Fruit fly (Drosophila melanogaster) whole organism, prepupa: ENCODE data around the gene Hmr.

ENCODE experiments used
- Blimp-1 ChIP-seq: fragments of 200-800 bp; sonication (Bioruptor generic); optimal IDR thresholded peaks from 3 replicates; lab custom pipeline; 2017; ENCODE audit warnings: missing biosample characterization, missing genetic modification characterization, mild to moderate bottlenecking, moderate library complexity, missing genetic modification reagents
- CG10669 ChIP-seq: fragments of 200-800 bp; sonication (Bioruptor generic); optimal IDR thresholded peaks from 3 replicates; lab custom pipeline; 2018; ENCODE audit warnings: missing biosample characterization, mild to moderate bottlenecking, missing genetic modification characterization, moderate library complexity
- CG11902 ChIP-seq: fragments of 200-800 bp; sonication (Bioruptor generic); optimal IDR thresholded peaks from 3 replicates; lab custom pipeline; 2016; ENCODE audit warnings: missing biosample characterization, missing genetic modification characterization
- CG15336 ChIP-seq: fragments of 200-800 bp; sonication (Bioruptor generic); IDR thresholded peaks from 2 replicates; pipeline ENCODE4 v1.3.6; 2022; ENCODE audit warnings: missing biosample characterization, missing genetic modification characterization
- CG3032 ChIP-seq: fragments of 200-800 bp; optimal IDR thresholded peaks from 2 replicates; lab custom pipeline; 2019; ENCODE audit warnings: missing biosample characterization, mild to moderate bottlenecking, missing genetic modification characterization, moderate library complexity
- CG31627 ChIP-seq: fragments of 200-800 bp; sonication (Bioruptor generic); optimal IDR thresholded peaks from 3 replicates; lab custom pipeline; 2016; ENCODE audit warnings: missing biosample characterization, missing genetic modification characterization
- CG32006 ChIP-seq: fragments of 200-800 bp; sonication (Bioruptor generic); optimal IDR thresholded peaks from 3 replicates; lab custom pipeline; 2017; ENCODE audit warnings: missing biosample characterization, mild to moderate bottlenecking, missing genetic modification characterization
- CG34406 ChIP-seq: fragments of 200-800 bp; sonication (Bioruptor generic); optimal IDR thresholded peaks from 3 replicates; lab custom pipeline; 2016; ENCODE audit warnings: missing biosample characterization, missing genetic modification characterization
- CG3919 ChIP-seq: fragments of 200-800 bp; sonication (Bioruptor generic); optimal IDR thresholded peaks from 3 replicates; lab custom pipeline; 2016; ENCODE audit warnings: missing biosample characterization, missing genetic modification characterization
- CG6163 ChIP-seq: fragments of 200-800 bp; sonication (Bioruptor generic); IDR thresholded peaks from 3 replicates; pipeline ENCODE4 v1.3.6; 2022; ENCODE audit warnings: missing biosample characterization, missing genetic modification characterization
- CG6276 ChIP-seq: fragments of 200-800 bp; sonication (Bioruptor generic); optimal IDR thresholded peaks from 2 replicates; lab custom pipeline; 2017; ENCODE audit warnings: missing biosample characterization, mild to moderate bottlenecking, missing genetic modification characterization
- CG6792 ChIP-seq: fragments of 200-800 bp; sonication (Bioruptor generic); optimal IDR thresholded peaks from 3 replicates; lab custom pipeline; 2016; ENCODE audit warnings: missing biosample characterization, missing genetic modification characterization
- CG8119 ChIP-seq: fragments of 200-800 bp; sonication (Bioruptor generic); IDR thresholded peaks from 3 replicates; pipeline ENCODE4 v1.3.6; 2022; ENCODE audit warnings: missing biosample characterization, missing genetic modification characterization
- CG8632 ChIP-seq: fragments of 200-800 bp; sonication (Bioruptor generic); optimal IDR thresholded peaks from 3 replicates; lab custom pipeline; 2016; ENCODE audit warnings: missing biosample characterization, missing genetic modification characterization
- Eip75B ChIP-seq: fragments of 200-800 bp; sonication (Bioruptor generic); optimal IDR thresholded peaks from 3 replicates; lab custom pipeline; 2016; ENCODE audit warnings: missing biosample characterization, missing genetic modification characterization
- Eip78C ChIP-seq: fragments of 200-800 bp; sonication (Bioruptor generic); peaks from one replicate; lab custom pipeline; 2016; ENCODE audit warnings: missing biosample characterization, missing genetic modification characterization
- Eip93F ChIP-seq: fragments of 200-800 bp; sonication (Bioruptor generic); optimal IDR thresholded peaks from 2 replicates; lab custom pipeline; 2016; ENCODE audit warnings: missing biosample characterization, mild to moderate bottlenecking, missing genetic modification characterization
- Ets96B ChIP-seq: fragments of 200-800 bp; optimal IDR thresholded peaks from 2 replicates; lab custom pipeline; 2019; ENCODE audit warnings: missing biosample characterization, mild to moderate bottlenecking, missing genetic modification characterization, moderate library complexity
- Hr38 ChIP-seq: sonication (Bioruptor generic); optimal IDR thresholded peaks from 2 replicates; lab custom pipeline; 2016; ENCODE audit warnings: missing biosample characterization, missing genetic modification characterization
- Hr4 ChIP-seq: fragments of 200-800 bp; sonication (Bioruptor generic); optimal IDR thresholded peaks from 3 replicates; lab custom pipeline; 2016; ENCODE audit warnings: missing biosample characterization, missing genetic modification characterization
- Met ChIP-seq: fragments of 200-800 bp; sonication (Bioruptor generic); optimal IDR thresholded peaks from 3 replicates; lab custom pipeline; 2016; ENCODE audit warnings: missing biosample characterization, missing genetic modification characterization
- OdsH ChIP-seq: fragments of 200-800 bp; sonication (Bioruptor generic); optimal IDR thresholded peaks from 3 replicates; lab custom pipeline; 2016; ENCODE audit warnings: missing biosample characterization, missing genetic modification characterization
- Sox102F ChIP-seq: fragments of 200-800 bp; sonication (Bioruptor generic); optimal IDR thresholded peaks from 2 replicates; lab custom pipeline; 2016; ENCODE audit warnings: missing biosample characterization, mild to moderate bottlenecking, missing genetic modification characterization
- Sox14 ChIP-seq: fragments of 200-800 bp; sonication (Bioruptor generic); optimal IDR thresholded peaks from 3 replicates; lab custom pipeline; 2016; ENCODE audit warnings: missing biosample characterization, missing genetic modification characterization
- achi ChIP-seq: fragments of 200-800 bp; sonication (Bioruptor generic); optimal IDR thresholded peaks from 3 replicates; lab custom pipeline; 2016; ENCODE audit warnings: missing biosample characterization, missing genetic modification characterization
- acj6 ChIP-seq: fragments of 200-800 bp; sonication (Bioruptor generic); optimal IDR thresholded peaks from 3 replicates; lab custom pipeline; 2016; ENCODE audit warnings: missing biosample characterization, missing genetic modification characterization
- dsx ChIP-seq: fragments of 200-800 bp; optimal IDR thresholded peaks from 3 replicates; lab custom pipeline; 2019; ENCODE audit warnings: missing biosample characterization, mild to moderate bottlenecking, missing genetic modification characterization, moderate library complexity; ENCODE audit not compliant: poor library complexity, severe bottlenecking
- eg ChIP-seq: fragments of 200-800 bp; sonication (Bioruptor generic); IDR thresholded peaks from 3 replicates; pipeline ENCODE4 v1.3.6; 2022; ENCODE audit warnings: missing biosample characterization, missing genetic modification characterization
- esn ChIP-seq: fragments of 200-800 bp; sonication (Bioruptor generic); optimal IDR thresholded peaks from 2 replicates; lab custom pipeline; 2016; ENCODE audit warnings: missing biosample characterization, mild to moderate bottlenecking, missing genetic modification characterization, moderate library complexity
- fd85E ChIP-seq: fragments of 200-800 bp; sonication (Bioruptor generic); optimal IDR thresholded peaks from 3 replicates; lab custom pipeline; 2016; ENCODE audit warnings: missing biosample characterization, missing genetic modification characterization
- fkh ChIP-seq: fragments of 200-800 bp; sonication (Bioruptor generic); optimal IDR thresholded peaks from 3 replicates; lab custom pipeline; 2017; ENCODE audit warnings: missing biosample characterization, mild to moderate bottlenecking, missing genetic modification characterization, moderate library complexity
- lz ChIP-seq: fragments of 200-800 bp; sonication (Bioruptor generic); optimal IDR thresholded peaks from 3 replicates; lab custom pipeline; 2016; ENCODE audit warnings: missing biosample characterization, missing genetic modification characterization
- net ChIP-seq: fragments of 200-800 bp; sonication (Bioruptor generic); optimal IDR thresholded peaks from 3 replicates; lab custom pipeline; 2016; ENCODE audit warnings: missing biosample characterization, missing genetic modification characterization
- pdm3 ChIP-seq: fragments of 200-800 bp; sonication (Bioruptor generic); optimal IDR thresholded peaks from 3 replicates; lab custom pipeline; 2016; ENCODE audit warnings: missing biosample characterization, missing genetic modification characterization
- salr ChIP-seq, 2 experiments: fragments of 200-800 bp; sonication (Bioruptor generic); optimal IDR thresholded peaks; 3 replicates each; lab custom pipeline; 2016 to 2018; ENCODE audit warnings: missing biosample characterization in 2 of 2, missing genetic modification characterization in 2 of 2, mild to moderate bottlenecking in 1 of 2
- spab ChIP-seq: fragments of 200-800 bp; sonication (Bioruptor generic); optimal IDR thresholded peaks from 2 replicates; lab custom pipeline; 2017; ENCODE audit warnings: missing biosample characterization, mild to moderate bottlenecking, missing genetic modification characterization, missing genetic modification reagents
- svp ChIP-seq: fragments of 200-800 bp; sonication (Bioruptor generic); peaks from one replicate; lab custom pipeline; 2016; ENCODE audit warnings: missing biosample characterization, missing genetic modification characterization
- topi ChIP-seq: fragments of 200-800 bp; sonication (Bioruptor generic); optimal IDR thresholded peaks from 3 replicates; lab custom pipeline; 2016; ENCODE audit warnings: missing biosample characterization, missing genetic modification characterization
- vri ChIP-seq: fragments of 200-800 bp; sonication (Bioruptor generic); optimal IDR thresholded peaks from 3 replicates; lab custom pipeline; 2016; ENCODE audit warnings: missing biosample characterization, mild to moderate bottlenecking, missing genetic modification characterization

The Hmr gene

DNA sequence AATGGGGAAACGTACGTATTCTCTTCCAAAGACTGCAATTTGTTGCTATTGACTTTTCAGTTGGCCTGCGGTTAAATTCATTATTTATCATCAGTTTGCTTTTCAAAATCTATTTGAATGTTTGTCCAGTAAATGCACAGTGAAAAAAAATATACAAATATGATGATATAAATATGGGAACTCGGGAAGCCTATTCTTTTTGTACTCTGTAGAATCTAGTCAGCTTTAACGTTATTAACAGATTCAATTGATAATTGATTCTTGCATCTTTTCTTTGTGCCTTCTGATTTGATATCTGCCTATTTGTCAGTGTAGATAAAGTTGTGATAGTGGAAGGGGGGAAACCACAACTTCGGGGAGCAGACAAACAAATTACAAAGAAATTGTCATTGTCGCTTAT lies 52.4 kb downstream of the Hmr start:
- TF ChIP-seq CG15336 (peak; percentile 43), CG31627 (GFP tag; lab: Kevin White, UChicago) (peak; percentile 8), Blimp-1 (no peak), Sox14 (GFP tag; lab: Kevin White, UChicago) (peak; percentile 28), CG6163 (peak; percentile 54; the same call in 2 of the 3 replicates), Eip75B (GFP tag; lab: Kevin White, UChicago) (no peak), topi (GFP tag; lab: Kevin White, UChicago) (no peak), Eip78C (peak; percentile 82), CG34406 (GFP tag; lab: Kevin White, UChicago) (no peak), CG3032 (tag; lab: Kevin White, UChicago) (no peak), CG8632 (GFP tag; lab: Kevin White, UChicago) (peak; percentile 3), Met (GFP tag; lab: Kevin White, UChicago) (peak; percentile 5), achi (GFP tag; lab: Kevin White, UChicago) (peak; percentile 22), OdsH (peak; percentile 26), Sox102F (GFP tag; lab: Kevin White, UChicago) (no peak), spab (GFP tag; lab: Kevin White, UChicago) (no peak), dsx (GFP tag; lab: Kevin White, UChicago) (no peak), vri (GFP tag; lab: Kevin White, UChicago) (no peak), eg (GFP tag; lab: Robert Waterston, UW) (0 out of 3 replicates have a peak, but pooled peaks have one; percentile 22), CG32006 (peak; percentile 40), CG6792 (GFP tag; lab: Kevin White, UChicago) (peak; percentile 6), CG3919 (GFP tag; lab: Kevin White, UChicago) (peak; percentile 12), CG10669 (GFP tag; lab: Kevin White, UChicago) (peak; percentile 14), CG6276 (GFP tag; lab: Kevin White, UChicago) (no peak), svp (GFP tag; lab: Kevin White, UChicago) (peak; percentile 47), CG8119 (0 out of 3 replicates have a peak, but pooled peaks have one; percentile 22), Eip93F (GFP tag; lab: Kevin White, UChicago) (no peak), lz (GFP tag; lab: Kevin White, UChicago) (peak; percentile 29), Hr4 (peak; percentile 32), net (GFP tag; lab: Kevin White, UChicago) (no peak), salr (GFP tag; optimal IDR thresholded peaks at IDR 0.05; lab: Kevin White, UChicago) (no peak), acj6 (GFP tag; lab: Kevin White, UChicago) (no peak), Ets96B (no peak), CG11902 (GFP tag; lab: Kevin White, UChicago) (no peak), pdm3 (peak; percentile 43), Hr38 (GFP tag; lab: Kevin White, UChicago) (no peak), fd85E (GFP tag; lab: Kevin White, UChicago) (no peak), fkh (GFP tag; lab: Kevin White, UChicago) (peak; percentile 53), esn (GFP tag; lab: Kevin White, UChicago) (peak; percentile 22)
